Fruit fly (Drosophila melanogaster) whole organism, embryonic: ENCODE measurements around the gene MSBP.

ENCODE experiments used
- CG11456 ChIP-seq: fragments of 200-800 bp; sonication (Bioruptor generic); IDR thresholded peaks from 3 replicates; pipeline ENCODE4 v1.3.6; 2022; ENCODE audit warnings: missing biosample characterization, missing genetic modification characterization
- CG12219 ChIP-seq: fragments of 200-800 bp; sonication (Bioruptor generic); optimal IDR thresholded peaks from 3 replicates; lab custom pipeline; 2018; ENCODE audit warnings: missing biosample characterization, mild to moderate bottlenecking, missing genetic modification characterization
- CG1233 ChIP-seq: fragments of 200-800 bp; sonication (Bioruptor generic); optimal IDR thresholded peaks from 4 replicates; lab custom pipeline; 2018; ENCODE audit warnings: missing biosample characterization, mild to moderate bottlenecking, missing genetic modification characterization
- CG12391 ChIP-seq: fragments of 200-800 bp; sonication (Bioruptor generic); optimal IDR thresholded peaks from 3 replicates; lab custom pipeline; 2018; ENCODE audit warnings: missing biosample characterization, mild to moderate bottlenecking, missing genetic modification characterization, moderate library complexity
- CG13296 ChIP-seq: fragments of 200-800 bp; sonication (Bioruptor generic); optimal IDR thresholded peaks from 3 replicates; lab custom pipeline; 2018; ENCODE audit warnings: missing biosample characterization, mild to moderate bottlenecking, missing genetic modification characterization
- CG13424 ChIP-seq: fragments of 200-800 bp; sonication (Bioruptor generic); optimal IDR thresholded peaks from 2 replicates; lab custom pipeline; 2019; ENCODE audit warnings: missing biosample characterization, mild to moderate bottlenecking, missing genetic modification characterization, moderate library complexity
- CG14667 ChIP-seq: fragments of 200-800 bp; sonication (Bioruptor generic); IDR thresholded peaks from 2 replicates; pipeline ENCODE4 v1.3.6; 2022; ENCODE audit warnings: missing biosample characterization, missing genetic modification characterization
- CG17612 ChIP-seq: fragments of 200-800 bp; sonication (Bioruptor generic); IDR thresholded peaks from 2 replicates; pipeline ENCODE4 v1.3.6; 2022; ENCODE audit warnings: missing biosample characterization, missing genetic modification characterization
- CG3065 ChIP-seq: fragments of 200-800 bp; sonication (Bioruptor generic); optimal IDR thresholded peaks from 2 replicates; lab custom pipeline; 2016; ENCODE audit warnings: missing biosample characterization, missing genetic modification characterization
- CG34224 ChIP-seq: fragments of 200-800 bp; sonication (Bioruptor generic); IDR thresholded peaks from 3 replicates; pipeline ENCODE4 v1.3.6; 2022; ENCODE audit warnings: missing biosample characterization, missing genetic modification characterization; ENCODE audit not compliant: partially characterized antibody
- CG34422 ChIP-seq: fragments of 200-800 bp; sonication (Bioruptor generic); IDR thresholded peaks from 3 replicates; pipeline ENCODE4 v1.3.6; 2022; ENCODE audit warnings: missing biosample characterization, missing genetic modification characterization
- CG4424 ChIP-seq: fragments of 200-800 bp; sonication (Bioruptor generic); optimal IDR thresholded peaks from 3 replicates; lab custom pipeline; 2016; ENCODE audit warnings: missing biosample characterization, missing genetic modification characterization
- CG4854 ChIP-seq: fragments of 200-800 bp; sonication (Bioruptor generic); optimal IDR thresholded peaks from 2 replicates; lab custom pipeline; 2016; ENCODE audit warnings: missing biosample characterization, missing genetic modification characterization, inconsistent platforms
- CG5953 ChIP-seq: fragments of 200-800 bp; sonication (Bioruptor generic); IDR thresholded peaks from 2 replicates; pipeline ENCODE4 v1.3.6; 2022; ENCODE audit warnings: missing biosample characterization, missing genetic modification characterization
- CG6683 ChIP-seq: fragments of 200-800 bp; sonication (Bioruptor generic); optimal IDR thresholded peaks from 2 replicates; lab custom pipeline; 2017; ENCODE audit warnings: missing biosample characterization, mild to moderate bottlenecking, missing genetic modification characterization, missing genetic modification reagents
- CG9797 ChIP-seq: fragments of 200-800 bp; sonication (Bioruptor generic); optimal IDR thresholded peaks from 3 replicates; lab custom pipeline; 2018; ENCODE audit warnings: missing biosample characterization, mild to moderate bottlenecking, missing genetic modification characterization
- D ChIP-seq, 2 experiments: fragments of 200-800 bp in 1 of 2; fragments of >200 bp in 1 of 2; sonication (Bioruptor generic) in 1 of 2; optimal IDR thresholded peaks; 2 replicates in 1 of 2; 3 replicates in 1 of 2; lab custom pipeline; 2017; ENCODE audit warnings: mild to moderate bottlenecking in 1 of 2, missing biosample characterization in 1 of 2, missing genetic modification characterization in 1 of 2, missing genetic modification reagents in 1 of 2
- D19B ChIP-seq: fragments of 200-800 bp; sonication (Bioruptor generic); optimal IDR thresholded peaks from 2 replicates; lab custom pipeline; 2017; ENCODE audit warnings: missing biosample characterization, mild to moderate bottlenecking, missing genetic modification characterization
- Doc2 ChIP-seq: fragments of 200-800 bp; sonication (Bioruptor generic); IDR thresholded peaks from 2 replicates; pipeline ENCODE4 v1.3.6; 2022; ENCODE audit warnings: missing biosample characterization, missing genetic modification characterization
- Ets65A ChIP-seq: fragments of 200-800 bp; sonication (Bioruptor generic); peaks from one replicate; lab custom pipeline; 2016; ENCODE audit warnings: missing biosample characterization, missing genetic modification characterization
- Fer1 ChIP-seq: fragments of 200-800 bp; sonication (Bioruptor generic); optimal IDR thresholded peaks from 2 replicates; lab custom pipeline; 2017; ENCODE audit warnings: missing biosample characterization, mild to moderate bottlenecking, missing genetic modification characterization
- Fer2 ChIP-seq: fragments of 200-800 bp; sonication (Bioruptor generic); optimal IDR thresholded peaks from 2 replicates; lab custom pipeline; 2018; ENCODE audit warnings: missing biosample characterization, mild to moderate bottlenecking, missing genetic modification characterization, moderate library complexity
- Gsc ChIP-seq: fragments of 200-800 bp; sonication (Bioruptor generic); IDR thresholded peaks from 2 replicates; pipeline ENCODE4 v1.3.6; 2022; ENCODE audit warnings: missing biosample characterization, missing genetic modification characterization
- HLH54F ChIP-seq: fragments of 200-800 bp; sonication (Bioruptor generic); optimal IDR thresholded peaks from 3 replicates; lab custom pipeline; 2016; ENCODE audit warnings: missing biosample characterization, missing genetic modification characterization
- Hmx ChIP-seq: fragments of 200-800 bp; sonication (Bioruptor generic); optimal IDR thresholded peaks from 2 replicates; lab custom pipeline; 2016; ENCODE audit warnings: missing biosample characterization, missing genetic modification characterization
- NFAT ChIP-seq: fragments of 200-800 bp; sonication (Bioruptor generic); IDR thresholded peaks from 2 replicates; pipeline ENCODE4 v1.3.6; 2022; ENCODE audit warnings: missing biosample characterization, missing genetic modification characterization
- Neu2 ChIP-seq: fragments of 200-800 bp; sonication (Bioruptor generic); optimal IDR thresholded peaks from 3 replicates; lab custom pipeline; 2016; ENCODE audit warnings: missing biosample characterization, missing genetic modification characterization, borderline replicate concordance
- Rx ChIP-seq: fragments of 200-800 bp; sonication (Bioruptor generic); IDR thresholded peaks from 2 replicates; pipeline ENCODE4 v1.3.6; 2022; ENCODE audit warnings: missing biosample characterization, missing genetic modification characterization
- chif ChIP-seq, 2 experiments: fragments of 200-800 bp; sonication (Bioruptor generic); optimal IDR thresholded peaks; 3 replicates each; lab custom pipeline; 2016; ENCODE audit warnings: missing biosample characterization in 2 of 2, missing genetic modification characterization in 2 of 2
- ci ChIP-seq: fragments of 200-800 bp; sonication (Bioruptor generic); IDR thresholded peaks from 3 replicates; pipeline ENCODE4 v1.3.6; 2022; ENCODE audit warnings: missing biosample characterization, missing genetic modification characterization
- disco-r ChIP-seq: fragments of 200-800 bp; sonication (Bioruptor generic); optimal IDR thresholded peaks from 2 replicates; lab custom pipeline; 2016; ENCODE audit warnings: missing biosample characterization, missing genetic modification characterization
- ewg ChIP-seq: fragments of 200-800 bp; sonication (Bioruptor generic); optimal IDR thresholded peaks from 3 replicates; lab custom pipeline; 2017; ENCODE audit warnings: mild to moderate bottlenecking, missing biosample characterization, missing genetic modification reagents, missing genetic modification characterization
- ftz-f1 ChIP-seq: fragments of 200-800 bp; sonication (Bioruptor generic); optimal IDR thresholded peaks from 2 replicates; lab custom pipeline; 2016; ENCODE audit warnings: missing biosample characterization, missing genetic modification characterization
- gce ChIP-seq: fragments of 200-800 bp; sonication (Bioruptor generic); IDR thresholded peaks from 3 replicates; pipeline ENCODE4 v1.3.6; 2022; ENCODE audit warnings: missing biosample characterization, missing genetic modification characterization
- gem ChIP-seq: fragments of 200-800 bp; sonication (Bioruptor generic); optimal IDR thresholded peaks from 2 replicates; lab custom pipeline; 2019; ENCODE audit warnings: missing biosample characterization, mild to moderate bottlenecking, missing genetic modification characterization, moderate library complexity
- gt ChIP-seq: fragments of 200-800 bp; sonication (Bioruptor generic); IDR thresholded peaks from 2 replicates; pipeline ENCODE4 v1.3.6; 2022; ENCODE audit warnings: missing biosample characterization, missing genetic modification characterization
- hkb ChIP-seq, 2 experiments: fragments of 200-800 bp in 1 of 2; fragments of >200 bp in 1 of 2; sonication (Bioruptor generic) in 1 of 2; IDR thresholded peaks in 1 of 2; optimal IDR thresholded peaks in 1 of 2; 2 replicates each; pipeline versions ENCODE4 v1.3.6 to Lab custom; 2017 to 2022; ENCODE audit warnings: missing biosample characterization in 1 of 2, missing genetic modification characterization in 1 of 2
- hth ChIP-seq: fragments of >200 bp; optimal IDR thresholded peaks from 2 replicates; lab custom pipeline; 2017; ENCODE audit warnings: inconsistent platforms
- jigr1 ChIP-seq: fragments of 200-800 bp; sonication (Bioruptor generic); IDR thresholded peaks from 3 replicates; pipeline ENCODE4 v1.3.6; 2022; ENCODE audit warnings: missing biosample characterization, missing genetic modification characterization
- kah ChIP-seq: fragments of 200-800 bp; sonication (Bioruptor generic); optimal IDR thresholded peaks from 2 replicates; lab custom pipeline; 2018; ENCODE audit warnings: missing biosample characterization, mild to moderate bottlenecking, missing genetic modification characterization
- otp ChIP-seq: fragments of 200-800 bp; sonication (Bioruptor generic); IDR thresholded peaks from 3 replicates; pipeline ENCODE4, ENCODE4 v1.3.6; 2022; ENCODE audit warnings: missing biosample characterization, missing genetic modification characterization
- pita ChIP-seq: fragments of 200-800 bp; sonication (Bioruptor generic); optimal IDR thresholded peaks from 2 replicates; lab custom pipeline; 2017; ENCODE audit warnings: missing biosample characterization, mild to moderate bottlenecking, missing genetic modification characterization
- sens-2 ChIP-seq: fragments of 200-800 bp; sonication (Bioruptor generic); IDR thresholded peaks from 2 replicates; pipeline ENCODE4 v1.3.6; 2022; ENCODE audit warnings: missing biosample characterization, missing genetic modification characterization
- slp2 ChIP-seq: fragments of 200-800 bp; sonication (Bioruptor generic); optimal IDR thresholded peaks from 2 replicates; lab custom pipeline; 2016; ENCODE audit warnings: missing biosample characterization, missing genetic modification characterization
- tna ChIP-seq: fragments of 200-800 bp; sonication (Bioruptor generic); IDR thresholded peaks from 2 replicates; pipeline ENCODE4 v1.3.6; 2022; ENCODE audit warnings: missing biosample characterization, missing genetic modification characterization; ENCODE audit not compliant: partially characterized antibody
- unc-4 ChIP-seq: fragments of 200-800 bp; sonication (Bioruptor generic); IDR thresholded peaks from 2 replicates; pipeline ENCODE4 v1.3.6; 2022; ENCODE audit warnings: missing biosample characterization, missing genetic modification characterization; ENCODE audit not compliant: partially characterized antibody
- vnd ChIP-seq: fragments of 200-800 bp; sonication (Bioruptor generic); IDR thresholded peaks from 3 replicates; pipeline ENCODE4 v1.3.6; 2022; ENCODE audit warnings: missing biosample characterization, missing genetic modification characterization; ENCODE audit not compliant: partially characterized antibody
- vvl ChIP-seq: fragments of 200-800 bp; sonication (Bioruptor generic); IDR thresholded peaks from 2 replicates; pipeline ENCODE4 v1.3.6; 2022; ENCODE audit warnings: missing biosample characterization, missing genetic modification characterization
- wor ChIP-seq: fragments of 200-800 bp; sonication (Bioruptor generic); IDR thresholded peaks from 2 replicates; pipeline ENCODE4 v1.3.6; 2022; ENCODE audit warnings: missing biosample characterization, missing genetic modification characterization
- zen ChIP-seq: fragments of 200-800 bp; sonication (Bioruptor generic); optimal IDR thresholded peaks from 3 replicates; lab custom pipeline; 2018; ENCODE audit warnings: missing biosample characterization, mild to moderate bottlenecking, missing genetic modification characterization, moderate library complexity

MSBP gene

DNA sequence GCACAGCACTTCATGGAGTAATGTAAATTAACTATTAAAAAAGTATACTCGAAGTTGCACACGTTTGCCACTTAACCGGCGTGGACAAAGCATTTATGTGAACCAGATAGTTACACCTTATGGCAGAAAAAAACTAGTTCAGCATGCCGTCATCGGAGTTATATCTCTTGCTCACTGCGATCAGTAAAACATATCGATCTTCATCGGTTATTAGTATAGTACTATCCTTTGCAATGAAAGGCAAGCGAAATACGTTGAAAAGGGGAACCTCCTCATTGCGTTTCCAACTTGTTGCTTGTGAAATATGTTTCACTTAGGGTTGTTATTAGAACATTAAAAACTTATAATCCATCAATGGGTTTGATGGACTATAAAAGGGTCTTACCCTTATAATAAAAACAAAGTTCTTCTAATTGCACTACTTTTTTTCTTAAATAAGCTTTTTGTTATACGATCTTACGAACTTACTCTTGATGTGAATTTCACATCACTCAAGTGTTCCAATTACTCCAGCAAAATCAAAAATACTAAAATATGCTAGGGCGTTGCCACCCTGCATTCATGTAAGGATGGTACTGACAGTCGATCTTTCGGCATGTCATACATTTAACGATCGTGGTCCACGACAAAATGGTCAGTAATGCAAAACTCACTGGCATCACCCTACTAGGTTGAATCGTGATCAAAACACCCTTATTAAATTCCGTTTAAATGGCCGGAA lies 19.8 kb upstream of the MSBP start, which contains the start of gene CycD (continued):
- TF ChIP-seq CG13296 (GFP tag; lab: Kevin White, UChicago) (no peak), Gsc (no peak), gem (tag; lab: Kevin White, UChicago) (peak; percentile 62), chif (GFP tag; optimal IDR thresholded peaks at IDR 0.05; lab: Kevin White, UChicago) (no peak), D19B (GFP tag; lab: Kevin White, UChicago) (no peak), disco-r (GFP tag; lab: Kevin White, UChicago) (no peak), vvl (GFP tag; lab: Robert Waterston, UW) (no peak), CG4424 (GFP tag; lab: Kevin White, UChicago) (peak; percentile 15), ci (GFP tag; lab: Robert Waterston, UW) (no peak; the same call in 2 of the 3 replicates), CG11456 (GFP tag; lab: Robert Waterston, UW) (no peak), D (optimal IDR thresholded peaks at IDR 0.05; lab: Kevin White, UChicago) (no peak), D (GFP tag; optimal IDR thresholded peaks at IDR 0.05; lab: Kevin White, UChicago) (no peak), unc-4 (GFP tag; lab: Robert Waterston, UW) (no peak), Doc2 (no peak), sens-2 (GFP tag; lab: Robert Waterston, UW) (no peak), NFAT (no peak), CG5953 (GFP tag; lab: Robert Waterston, UW) (no peak), CG14667 (GFP tag; lab: Robert Waterston, UW) (no peak), slp2 (GFP tag; lab: Kevin White, UChicago) (no peak), hth (no peak), CG13424 (tag; lab: Kevin White, UChicago) (peak; percentile 55), CG12219 (GFP tag; lab: Kevin White, UChicago) (no peak), CG34224 (no peak), kah (GFP tag; lab: Kevin White, UChicago) (no peak), pita (no peak), Fer1 (no peak), CG1233 (GFP tag; lab: Kevin White, UChicago) (no peak), CG3065 (GFP tag; lab: Kevin White, UChicago) (no peak), Neu2 (no peak), hkb (optimal IDR thresholded peaks at IDR 0.05; lab: Kevin White, UChicago) (no peak), hkb (GFP tag; IDR thresholded peaks at IDR 0.05; lab: Robert Waterston, UW) (no peak), ftz-f1 (GFP tag; lab: Kevin White, UChicago) (no peak), CG4854 (no peak), HLH54F (GFP tag; lab: Kevin White, UChicago) (peak; percentile 25), ewg (GFP tag; lab: Kevin White, UChicago) (no peak), Hmx (GFP tag; lab: Kevin White, UChicago) (no peak), CG12391 (peak; percentile 25), zen (tag; lab: Kevin White, UChicago) (peak; percentile 71), wor (no peak), Ets65A (GFP tag; lab: Kevin White, UChicago) (peak; percentile 94), gce (GFP tag; lab: Robert Waterston, UW) (no peak), tna (GFP tag; lab: Robert Waterston, UW) (0 out of 2 replicates have a peak, but pooled peaks have one; percentile 35), CG17612 (no peak), vnd (GFP tag; lab: Robert Waterston, UW) (peak; percentile 36; the same call in 1 of the 3 replicates), otp (no peak), CG6683 (GFP tag; lab: Kevin White, UChicago) (no peak), gt (GFP tag; lab: Robert Waterston, UW) (no peak), CG9797 (GFP tag; lab: Kevin White, UChicago) (no peak), Fer2 (tag; lab: Kevin White, UChicago) (no peak), Rx (no peak), CG34422 (GFP tag; lab: Robert Waterston, UW) (no peak), jigr1 (GFP tag; lab: Robert Waterston, UW) (no peak)
